Fruit fly (Drosophila melanogaster) whole organism, pupa: ENCODE data around the gene dpr3.

ENCODE experiments used
- CG10348 ChIP-seq: fragments of 200-800 bp; sonication (Bioruptor generic); IDR thresholded peaks from 2 replicates; pipeline ENCODE4 v1.3.6; 2022; ENCODE audit warnings: missing biosample characterization, missing genetic modification characterization
- CG12605 ChIP-seq: fragments of 200-800 bp; sonication (Bioruptor generic); IDR thresholded peaks from 2 replicates; pipeline ENCODE4 v1.3.6; 2022; ENCODE audit warnings: missing biosample characterization, missing genetic modification characterization
- CG13204 ChIP-seq: fragments of 200-800 bp; sonication (Bioruptor generic); optimal IDR thresholded peaks from 2 replicates; lab custom pipeline; 2018; ENCODE audit warnings: missing biosample characterization, mild to moderate bottlenecking, missing genetic modification characterization, moderate library complexity
- CG14655 ChIP-seq: fragments of 200-800 bp; sonication (Bioruptor generic); optimal IDR thresholded peaks from 3 replicates; lab custom pipeline; 2017; ENCODE audit warnings: mild to moderate bottlenecking, missing biosample characterization, missing genetic modification reagents, missing genetic modification characterization
- CG15710 ChIP-seq: fragments of 200-800 bp; sonication (Bioruptor generic); optimal IDR thresholded peaks from 2 replicates; lab custom pipeline; 2018; ENCODE audit warnings: missing biosample characterization, mild to moderate bottlenecking, missing genetic modification characterization, moderate library complexity
- CG17806 ChIP-seq: fragments of 200-800 bp; sonication (Bioruptor generic); optimal IDR thresholded peaks from 2 replicates; lab custom pipeline; 2018; ENCODE audit warnings: missing biosample characterization, mild to moderate bottlenecking, missing genetic modification characterization, moderate library complexity
- CG32121 ChIP-seq: fragments of 200-800 bp; sonication (Bioruptor generic); IDR thresholded peaks from 2 replicates; pipeline ENCODE4 v1.3.6; 2022; ENCODE audit warnings: missing biosample characterization, missing genetic modification characterization
- CG34367 ChIP-seq: fragments of 200-800 bp; sonication (Bioruptor generic); optimal IDR thresholded peaks from 2 replicates; lab custom pipeline; 2018; ENCODE audit warnings: missing biosample characterization, mild to moderate bottlenecking, missing genetic modification characterization
- CG4496 ChIP-seq: fragments of 200-800 bp; sonication (Bioruptor generic); IDR thresholded peaks from 3 replicates; pipeline ENCODE4 v1.3.6; 2022; ENCODE audit warnings: missing biosample characterization, missing genetic modification characterization
- CG8159 ChIP-seq: fragments of 200-800 bp; sonication (Bioruptor generic); optimal IDR thresholded peaks from 3 replicates; lab custom pipeline; 2018; ENCODE audit warnings: missing biosample characterization, mild to moderate bottlenecking, missing genetic modification characterization, moderate library complexity
- CG8301 ChIP-seq: fragments of 200-800 bp; sonication (Bioruptor generic); optimal IDR thresholded peaks from 2 replicates; lab custom pipeline; 2018; ENCODE audit warnings: missing biosample characterization, mild to moderate bottlenecking, missing genetic modification characterization
- CG9948 ChIP-seq: fragments of 200-800 bp; sonication (Bioruptor generic); optimal IDR thresholded peaks from 2 replicates; lab custom pipeline; 2018; ENCODE audit warnings: missing biosample characterization, mild to moderate bottlenecking, missing genetic modification characterization, moderate library complexity
- D1 ChIP-seq: fragments of 200-800 bp; sonication (Bioruptor generic); optimal IDR thresholded peaks from 2 replicates; lab custom pipeline; 2018; ENCODE audit warnings: missing biosample characterization, mild to moderate bottlenecking, missing genetic modification characterization, moderate library complexity
- EcR ChIP-seq: fragments of 200-800 bp; sonication (Bioruptor generic); optimal IDR thresholded peaks from 3 replicates; lab custom pipeline; 2019; ENCODE audit warnings: missing biosample characterization, missing genetic modification characterization, mild to moderate bottlenecking, moderate library complexity, missing genetic modification reagents
- Ets98B ChIP-seq: fragments of 200-800 bp; sonication (Bioruptor generic); IDR thresholded peaks from 2 replicates; pipeline ENCODE4 v1.3.6; 2022; ENCODE audit warnings: missing biosample characterization, missing genetic modification characterization
- Pif1A ChIP-seq: fragments of 200-800 bp; sonication (Bioruptor generic); optimal IDR thresholded peaks from 3 replicates; lab custom pipeline; 2016; ENCODE audit warnings: missing biosample characterization, missing genetic modification characterization
- Pif1B ChIP-seq: fragments of 200-800 bp; sonication (Bioruptor generic); optimal IDR thresholded peaks from 3 replicates; lab custom pipeline; 2016; ENCODE audit warnings: missing biosample characterization, missing genetic modification characterization
- Snoo ChIP-seq: fragments of 200-800 bp; sonication (Bioruptor generic); optimal IDR thresholded peaks from 3 replicates; lab custom pipeline; 2017; ENCODE audit warnings: missing biosample characterization, mild to moderate bottlenecking, missing genetic modification characterization, inconsistent platforms
- fd96Ca ChIP-seq: fragments of 200-800 bp; sonication (Bioruptor generic); IDR thresholded peaks from 3 replicates; pipeline ENCODE4 v1.3.6; 2022; ENCODE audit warnings: missing biosample characterization, missing genetic modification characterization
- gl ChIP-seq: fragments of 200-800 bp; sonication (Bioruptor generic); optimal IDR thresholded peaks from 2 replicates; lab custom pipeline; 2018; ENCODE audit warnings: missing biosample characterization, mild to moderate bottlenecking, missing genetic modification characterization
- rn ChIP-seq: fragments of 200-800 bp; sonication (Bioruptor generic); IDR thresholded peaks from 2 replicates; pipeline ENCODE4 v1.3.6; 2022; ENCODE audit warnings: missing biosample characterization, missing genetic modification characterization

dpr3 gene

dm6 chr2L:2133009-2133408, 23.3 kb upstream of the dpr3 start:
- no peak for TF ChIP-seq CG4496 (GFP tag; lab: Robert Waterston, UW)
- TF ChIP-seq CG12605 (GFP tag; lab: Robert Waterston, UW): no peak
- no peak for TF ChIP-seq CG8301 (tag; lab: Kevin White, UChicago)
- TF ChIP-seq CG13204: no peak
- TF ChIP-seq CG9948 (tag; lab: Kevin White, UChicago): no peak
- TF ChIP-seq rn: no peak
- TF ChIP-seq CG8159: no peak
- no peak for TF ChIP-seq CG17806
- TF ChIP-seq CG15710 (tag; lab: Kevin White, UChicago): no peak
- no peak for TF ChIP-seq EcR (GFP tag; lab: Kevin White, UChicago)

dm6 chr2L:2132215-2132614, 22.5 kb upstream of the dpr3 start:
- TF ChIP-seq gl (tag; lab: Kevin White, UChicago): no peak
- TF ChIP-seq CG8159: no peak
- no peak for TF ChIP-seq CG4496 (GFP tag; lab: Robert Waterston, UW)
- no peak for TF ChIP-seq D1 (tag; lab: Kevin White, UChicago)
- TF ChIP-seq CG15710 (tag; lab: Kevin White, UChicago): no peak
- no peak for TF ChIP-seq CG12605 (GFP tag; lab: Robert Waterston, UW)
- TF ChIP-seq CG10348 (GFP tag; lab: Robert Waterston, UW): no peak
- no peak for TF ChIP-seq Snoo (tag; lab: Kevin White, UChicago)
- no peak for TF ChIP-seq fd96Ca (GFP tag; lab: Robert Waterston, UW)
- no peak for TF ChIP-seq CG17806
- no peak for TF ChIP-seq CG34367 (tag; lab: Kevin White, UChicago)
- no peak for TF ChIP-seq Ets98B (GFP tag; lab: Robert Waterston, UW)
- TF ChIP-seq, all 21 proteins: peak for 0

dm6 chr2L:2131449-2132109, 21.9 kb upstream of the dpr3 start:
- TF ChIP-seq Pif1B (GFP tag; lab: Kevin White, UChicago) (no peak), Pif1A (GFP tag; lab: Kevin White, UChicago) (no peak), Ets98B (GFP tag; lab: Robert Waterston, UW) (no peak), CG32121 (GFP tag; lab: Robert Waterston, UW) (peak; percentile 25; the same call in 1 of the 2 replicates)

dm6 chr2L:2130157-2130987, 20.7 kb upstream of the dpr3 start, which contains the start of gene Glyp:
Gene Glyp, plus strand, starts transcription at chr2L:2130813.
- TF ChIP-seq CG8301 (tag; lab: Kevin White, UChicago) (peak; percentile 97), CG34367 (tag; lab: Kevin White, UChicago) (peak; percentile 94), CG17806 (peak; percentile 96), fd96Ca (GFP tag; lab: Robert Waterston, UW) (peak; percentile 97), CG15710 (tag; lab: Kevin White, UChicago) (peak; percentile 97), Snoo (tag; lab: Kevin White, UChicago) (peak; percentile 97), gl (tag; lab: Kevin White, UChicago) (peak; percentile 84), CG8159 (peak; percentile 98), D1 (tag; lab: Kevin White, UChicago) (peak; percentile 77), CG9948 (tag; lab: Kevin White, UChicago) (peak; percentile 97), rn (peak; percentile 85), Ets98B (GFP tag; lab: Robert Waterston, UW) (peak; percentile 95), CG4496 (GFP tag; lab: Robert Waterston, UW) (peak; percentile 94), Pif1A (GFP tag; lab: Kevin White, UChicago) (peak; percentile 96), CG14655 (GFP tag; lab: Kevin White, UChicago) (peak; percentile 98), CG12605 (GFP tag; lab: Robert Waterston, UW) (peak; percentile 83), Pif1B (GFP tag; lab: Kevin White, UChicago) (peak; percentile 98), CG10348 (GFP tag; lab: Robert Waterston, UW) (peak; percentile 83), EcR (GFP tag; lab: Kevin White, UChicago) (peak; percentile 97), CG32121 (GFP tag; lab: Robert Waterston, UW) (peak; percentile 98), CG13204 (peak; percentile 93)

- no peak for TF ChIP-seq CG8301 (tag; lab: Kevin White, UChicago)
- TF ChIP-seq fd96Ca (GFP tag; lab: Robert Waterston, UW): no peak
- no peak for TF ChIP-seq Pif1B (GFP tag; lab: Kevin White, UChicago)
- TF ChIP-seq D1 (tag; lab: Kevin White, UChicago): no peak
- no peak for TF ChIP-seq CG13204
- no peak for TF ChIP-seq CG32121 (GFP tag; lab: Robert Waterston, UW)
- TF ChIP-seq CG4496 (GFP tag; lab: Robert Waterston, UW): no peak
- no peak for TF ChIP-seq Pif1A (GFP tag; lab: Kevin White, UChicago)
- no peak for TF ChIP-seq CG10348 (GFP tag; lab: Robert Waterston, UW)
- no peak for TF ChIP-seq rn
- TF ChIP-seq Snoo (tag; lab: Kevin White, UChicago): no peak
- no peak for TF ChIP-seq EcR (GFP tag; lab: Kevin White, UChicago)
- no peak for TF ChIP-seq CG15710 (tag; lab: Kevin White, UChicago)
- no peak for TF ChIP-seq CG8159
- no peak for TF ChIP-seq CG17806
- TF ChIP-seq CG14655 (GFP tag; lab: Kevin White, UChicago): no peak
- TF ChIP-seq CG12605 (GFP tag; lab: Robert Waterston, UW): no peak
Measured at dm6 chr2L:2129137-2129536, 19.5 kb upstream of the dpr3 start, which contains the start of gene CG4259. Gene CG4259, minus strand, starts transcription at chr2L:2129237.
